Fruit fly (Drosophila melanogaster): ENCODE data around the gene Msp300.
A peak's percentile ranks its signal among the peaks of the same experiment; 100 is the strongest.

Msp300 gene

dm6 chr2L:5196684-5197083 lies 96.0 kb downstream of the Msp300 start (continued):
- TF ChIP-seq CG6765 (GFP tag; optimal IDR thresholded peaks at IDR 0.05): peak; percentile 64
- TF ChIP-seq CG1647 (GFP tag; optimal IDR thresholded peaks at IDR 0.05): no peak
- no peak for TF ChIP-seq GATAe (GFP tag; conservative IDR thresholded peaks at IDR 0.05)
- no peak for TF ChIP-seq Dref (GFP tag; IDR thresholded peaks at IDR 0.05)
- TF ChIP-seq C15 (GFP tag; IDR thresholded peaks at IDR 0.05): no peak
- no peak; the same call in 1 of the 2 replicates for TF ChIP-seq Xrp1 (GFP tag; IDR thresholded peaks at IDR 0.05)
- TF ChIP-seq Doc3 (GFP tag; IDR thresholded peaks at IDR 0.05; ENCODE audit: partially characterized antibody): no peak
- TF ChIP-seq CG4360 (GFP tag; IDR thresholded peaks at IDR 0.05): no peak
- peak; percentile 46 for TF ChIP-seq pfk (GFP tag; optimal IDR thresholded peaks at IDR 0.05)
- no peak for TF ChIP-seq ham (GFP tag; IDR thresholded peaks at IDR 0.05)
- peak; percentile 78 for TF ChIP-seq Hmr (GFP tag; optimal IDR thresholded peaks at IDR 0.05)
- TF ChIP-seq Dll (GFP tag; IDR thresholded peaks at IDR 0.05; ENCODE audit: partially characterized antibody): no peak
- TF ChIP-seq YL-1 (GFP tag; optimal IDR thresholded peaks at IDR 0.05): peak; percentile 16
- TF ChIP-seq grau (tag; optimal IDR thresholded peaks at IDR 0.05): no peak
- TF ChIP-seq fru (optimal IDR thresholded peaks at IDR 0.05): no peak
- TF ChIP-seq hth (optimal IDR thresholded peaks at IDR 0.05): no peak
- no peak for TF ChIP-seq oc (tag; optimal IDR thresholded peaks at IDR 0.05)
- no peak for TF ChIP-seq ssp (GFP tag; IDR thresholded peaks at IDR 0.05)
- no peak for TF ChIP-seq gcm (GFP tag; optimal IDR thresholded peaks at IDR 0.05)
- no peak for TF ChIP-seq cato (GFP tag; optimal IDR thresholded peaks at IDR 0.05; ENCODE audit: borderline replicate concordance)
- no peak for TF ChIP-seq al (GFP tag; IDR thresholded peaks at IDR 0.05)
- no peak for TF ChIP-seq ab (GFP tag; optimal IDR thresholded peaks at IDR 0.05)
- TF ChIP-seq CG12071 (GFP tag; optimal IDR thresholded peaks at IDR 0.05): peak; percentile 72
- no peak for TF ChIP-seq CG31224 (GFP tag; IDR thresholded peaks at IDR 0.05)
- TF ChIP-seq CG11504 (tag; optimal IDR thresholded peaks at IDR 0.05): no peak
- TF ChIP-seq CG7556 (GFP tag; optimal IDR thresholded peaks at IDR 0.05): no peak
- TF ChIP-seq CG18476 (GFP tag; optimal IDR thresholded peaks at IDR 0.05): peak; percentile 35
- peak; percentile 80 for TF ChIP-seq otp (GFP tag; IDR thresholded peaks at IDR 0.05)
- TF ChIP-seq CG11398 (GFP tag; optimal IDR thresholded peaks at IDR 0.05): no peak
- TF ChIP-seq Poxn (GFP tag; IDR thresholded peaks at IDR 0.05): no peak
- TF ChIP-seq CG6272 (GFP tag; IDR thresholded peaks at IDR 0.05): no peak
- no peak for TF ChIP-seq dysf (GFP tag; IDR thresholded peaks at IDR 0.05)
- no peak for TF ChIP-seq Hr39 (optimal IDR thresholded peaks at IDR 0.05)
- TF ChIP-seq Dp (GFP tag; optimal IDR thresholded peaks at IDR 0.05): no peak
- no peak for TF ChIP-seq ftz-f1 (GFP tag; optimal IDR thresholded peaks at IDR 0.05)
- peak; percentile 75 for TF ChIP-seq HHEX (GFP tag; optimal IDR thresholded peaks at IDR 0.05)
- no peak for TF ChIP-seq Ptx1 (GFP tag; IDR thresholded peaks at IDR 0.05)
- TF ChIP-seq maf-S (GFP tag; optimal IDR thresholded peaks at IDR 0.05): peak; percentile 3
- no peak for TF ChIP-seq CG32767 (GFP tag; IDR thresholded peaks at IDR 0.05)
- TF ChIP-seq Fer2 (tag; optimal IDR thresholded peaks at IDR 0.05): peak; percentile 44
- TF ChIP-seq onecut (GFP tag; IDR thresholded peaks at IDR 0.05): peak; percentile 33; the same call in 1 of the 2 replicates
- TF ChIP-seq Dek (tag; optimal IDR thresholded peaks at IDR 0.05): no peak
- peak; percentile 76 for TF ChIP-seq Atf6 (GFP tag; IDR thresholded peaks at IDR 0.05)
- TF ChIP-seq CG1792 (GFP tag; optimal IDR thresholded peaks at IDR 0.05): no peak
- no peak for TF ChIP-seq az2 (GFP tag; optimal IDR thresholded peaks at IDR 0.05)
- no peak for TF ChIP-seq Chrac-16 (GFP tag; optimal IDR thresholded peaks at IDR 0.05)
- TF ChIP-seq CG42726 (GFP tag; IDR thresholded peaks at IDR 0.05; ENCODE audit: partially characterized antibody): no peak
- TF ChIP-seq E2f1 (GFP tag; IDR thresholded peaks at IDR 0.05): no peak; the same call in 1 of the 2 replicates
- TF ChIP-seq CG12391 (tag; optimal IDR thresholded peaks at IDR 0.05): no peak
- peak; percentile 55 for TF ChIP-seq Hey (tag; optimal IDR thresholded peaks at IDR 0.05)
- no peak for TF ChIP-seq croc (GFP tag; conservative IDR thresholded peaks at IDR 0.05)
- TF ChIP-seq CG3065 (GFP tag; optimal IDR thresholded peaks at IDR 0.05): no peak
- peak; percentile 48 for TF ChIP-seq CG12659 (GFP tag; optimal IDR thresholded peaks at IDR 0.05)

Measured in whole organism, embryonic.